Fruit fly (Drosophila melanogaster) whole organism, embryonic: Measurements from ENCODE around the gene Ddc.

Experiments used
- Asciz ChIP-seq: fragments of 200-800 bp; sonication (Bioruptor generic); optimal IDR thresholded peaks from 2 replicates; lab custom pipeline; 2017; ENCODE audit warnings: missing biosample characterization, mild to moderate bottlenecking, missing genetic modification characterization, missing genetic modification reagents
- Atf6 ChIP-seq: fragments of 200-800 bp; sonication (Bioruptor generic); IDR thresholded peaks from 2 replicates; pipeline ENCODE4 v1.3.6; 2022; ENCODE audit warnings: missing biosample characterization, missing genetic modification characterization
- B-H2 ChIP-seq: fragments of 200-800 bp; sonication (Bioruptor generic); optimal IDR thresholded peaks from 2 replicates; lab custom pipeline; 2018; ENCODE audit warnings: missing biosample characterization, mild to moderate bottlenecking, missing genetic modification characterization
- Bgb ChIP-seq: fragments of 200-800 bp; sonication (Bioruptor generic); IDR thresholded peaks from 2 replicates; pipeline ENCODE4 v1.3.6; 2022; ENCODE audit warnings: missing biosample characterization, missing genetic modification characterization; ENCODE audit not compliant: partially characterized antibody
- CG10267 ChIP-seq: fragments of 200-800 bp; sonication (Bioruptor generic); optimal IDR thresholded peaks from 2 replicates; lab custom pipeline; 2018; ENCODE audit warnings: missing biosample characterization, mild to moderate bottlenecking, missing genetic modification characterization, moderate library complexity
- CG11093 ChIP-seq: fragments of 200-800 bp; sonication (Bioruptor generic); IDR thresholded peaks from 3 replicates; pipeline ENCODE4 v1.3.6; 2022; ENCODE audit warnings: missing biosample characterization, missing genetic modification characterization
- CG11504 ChIP-seq: fragments of 200-800 bp; sonication (Bioruptor generic); optimal IDR thresholded peaks from 3 replicates; lab custom pipeline; 2019; ENCODE audit warnings: missing biosample characterization, mild to moderate bottlenecking, missing genetic modification characterization, moderate library complexity
- CG12104 ChIP-seq: fragments of 200-800 bp; sonication (Bioruptor generic); optimal IDR thresholded peaks from 3 replicates; lab custom pipeline; 2016; ENCODE audit warnings: missing biosample characterization, missing genetic modification characterization
- CG13287 ChIP-seq: fragments of 200-800 bp; sonication (Bioruptor generic); IDR thresholded peaks from 2 replicates; pipeline ENCODE4 v1.3.6; 2022; ENCODE audit warnings: missing biosample characterization, missing genetic modification characterization; ENCODE audit not compliant: partially characterized antibody
- CG15269 ChIP-seq: fragments of 200-800 bp; sonication (Bioruptor generic); optimal IDR thresholded peaks from 2 replicates; lab custom pipeline; 2018; ENCODE audit warnings: missing biosample characterization, mild to moderate bottlenecking, missing genetic modification characterization, moderate library complexity
- CG1647 ChIP-seq: fragments of 200-800 bp; sonication (Bioruptor generic); optimal IDR thresholded peaks from 3 replicates; lab custom pipeline; 2016; ENCODE audit warnings: missing biosample characterization, missing genetic modification characterization
- CG16815 ChIP-seq: fragments of 200-800 bp; sonication (Bioruptor generic); optimal IDR thresholded peaks from 3 replicates; lab custom pipeline; 2017; ENCODE audit warnings: missing biosample characterization, mild to moderate bottlenecking, missing genetic modification characterization
- CG18599 ChIP-seq: fragments of 200-800 bp; sonication (Bioruptor generic); optimal IDR thresholded peaks from 3 replicates; lab custom pipeline; 2017; ENCODE audit warnings: missing biosample characterization, missing genetic modification characterization, mild to moderate bottlenecking, moderate library complexity, missing genetic modification reagents
- CG18619 ChIP-seq: fragments of 200-800 bp; sonication (Bioruptor generic); optimal IDR thresholded peaks from 3 replicates; lab custom pipeline; 2017; ENCODE audit warnings: missing biosample characterization, mild to moderate bottlenecking, missing genetic modification characterization
- CG2202 ChIP-seq: fragments of 200-800 bp; sonication (Bioruptor generic); optimal IDR thresholded peaks from 2 replicates; lab custom pipeline; 2018; ENCODE audit warnings: missing biosample characterization, mild to moderate bottlenecking, missing genetic modification characterization
- CG4404 ChIP-seq: fragments of 200-800 bp; sonication (Bioruptor generic); IDR thresholded peaks from 2 replicates; pipeline ENCODE4 v1.3.6; 2022; ENCODE audit warnings: missing biosample characterization, missing genetic modification characterization
- CG6813 ChIP-seq: fragments of 200-800 bp; sonication (Bioruptor generic); optimal IDR thresholded peaks from 2 replicates; lab custom pipeline; 2017; ENCODE audit warnings: missing biosample characterization, missing genetic modification characterization, mild to moderate bottlenecking, moderate library complexity, missing genetic modification reagents
- CG7271 ChIP-seq: fragments of 200-800 bp; sonication (Bioruptor generic); optimal IDR thresholded peaks from 2 replicates; lab custom pipeline; 2018; ENCODE audit warnings: missing biosample characterization, mild to moderate bottlenecking, missing genetic modification characterization, moderate library complexity
- CG9817 ChIP-seq: fragments of 200-800 bp; sonication (Bioruptor generic); optimal IDR thresholded peaks from 2 replicates; lab custom pipeline; 2018; ENCODE audit warnings: missing biosample characterization, mild to moderate bottlenecking, missing genetic modification characterization, moderate library complexity
- Deaf1 ChIP-seq: fragments of 200-800 bp; optimal IDR thresholded peaks from 3 replicates; lab custom pipeline; 2019; ENCODE audit warnings: missing biosample characterization, mild to moderate bottlenecking, missing genetic modification characterization, moderate library complexity
- Dek ChIP-seq: fragments of 200-800 bp; sonication (Bioruptor generic); optimal IDR thresholded peaks from 3 replicates; lab custom pipeline; 2019; ENCODE audit warnings: missing biosample characterization, mild to moderate bottlenecking, missing genetic modification characterization, moderate library complexity
- Dip3 ChIP-seq: fragments of 200-800 bp; sonication (Bioruptor generic); optimal IDR thresholded peaks from 3 replicates; lab custom pipeline; 2016; ENCODE audit warnings: missing biosample characterization, missing genetic modification characterization
- HLH4C ChIP-seq: fragments of 200-800 bp; sonication (Bioruptor generic); IDR thresholded peaks from 3 replicates; pipeline ENCODE4 v1.3.6; 2022; ENCODE audit warnings: missing biosample characterization, missing genetic modification characterization; ENCODE audit not compliant: partially characterized antibody
- HLH54F ChIP-seq: fragments of 200-800 bp; sonication (Bioruptor generic); optimal IDR thresholded peaks from 3 replicates; lab custom pipeline; 2016; ENCODE audit warnings: missing biosample characterization, missing genetic modification characterization
- Jarid2 ChIP-seq: fragments of 200-800 bp; sonication (Bioruptor generic); optimal IDR thresholded peaks from 3 replicates; lab custom pipeline; 2017; ENCODE audit warnings: mild to moderate bottlenecking, missing biosample characterization, missing genetic modification reagents, missing genetic modification characterization
- Lhr ChIP-seq: fragments of 200-800 bp; sonication (Bioruptor generic); optimal IDR thresholded peaks from 3 replicates; lab custom pipeline; 2017; ENCODE audit warnings: mild to moderate bottlenecking, missing biosample characterization, missing genetic modification reagents, missing genetic modification characterization
- MTF-1 ChIP-seq: fragments of 200-800 bp; sonication (Bioruptor generic); optimal IDR thresholded peaks from 2 replicates; lab custom pipeline; 2018; ENCODE audit warnings: missing biosample characterization, mild to moderate bottlenecking, missing genetic modification characterization, borderline replicate concordance
- NK7.1 ChIP-seq: fragments of 200-800 bp; sonication (Bioruptor generic); optimal IDR thresholded peaks from 3 replicates; lab custom pipeline; 2016; ENCODE audit warnings: missing biosample characterization, missing genetic modification characterization
- PHDP ChIP-seq: fragments of 200-800 bp; sonication (Bioruptor generic); optimal IDR thresholded peaks from 3 replicates; lab custom pipeline; 2018; ENCODE audit warnings: missing biosample characterization, mild to moderate bottlenecking, missing genetic modification characterization, moderate library complexity
- Pdp1 ChIP-seq, 2 experiments: fragments of 200-800 bp; sonication (Bioruptor generic); optimal IDR thresholded peaks; 3 replicates each; lab custom pipeline; 2016; ENCODE audit warnings: missing biosample characterization in 2 of 2, missing genetic modification characterization in 2 of 2, mild to moderate bottlenecking in 1 of 2, moderate library complexity in 1 of 2
- Spps ChIP-seq: fragments of 200-800 bp; sonication (Bioruptor generic); optimal IDR thresholded peaks from 2 replicates; lab custom pipeline; 2018; ENCODE audit warnings: missing biosample characterization, mild to moderate bottlenecking, missing genetic modification characterization
- Trl ChIP-seq, 3 experiments: fragments of >200 bp in 2 of 3; fragments of 200-800 bp in 1 of 3; sonication (Bioruptor generic) in 1 of 3; optimal IDR thresholded peaks; 2 replicates in 1 of 3; 3 replicates in 2 of 3; lab custom pipeline; 2016 to 2017; ENCODE audit warnings: missing biosample characterization in 1 of 3, missing genetic modification characterization in 1 of 3
- Xbp1 ChIP-seq: fragments of 200-800 bp; sonication (Bioruptor generic); optimal IDR thresholded peaks from 3 replicates; lab custom pipeline; 2016; ENCODE audit warnings: missing biosample characterization, mild to moderate bottlenecking, missing genetic modification characterization
- YL-1 ChIP-seq: fragments of 200-800 bp; sonication (Bioruptor generic); optimal IDR thresholded peaks from 3 replicates; lab custom pipeline; 2017; ENCODE audit warnings: missing biosample characterization, mild to moderate bottlenecking, missing genetic modification characterization
- ap ChIP-seq: fragments of 200-800 bp; sonication (Bioruptor generic); IDR thresholded peaks from 2 replicates; pipeline ENCODE4 v1.3.6; 2022; ENCODE audit warnings: missing biosample characterization, missing genetic modification characterization
- dmrt99B ChIP-seq: fragments of 200-800 bp; sonication (Bioruptor generic); optimal IDR thresholded peaks from 2 replicates; lab custom pipeline; 2018; ENCODE audit warnings: missing biosample characterization, mild to moderate bottlenecking, missing genetic modification characterization, moderate library complexity
- dysf ChIP-seq: fragments of 200-800 bp; sonication (Bioruptor generic); IDR thresholded peaks from 3 replicates; pipeline ENCODE4 v1.3.6; 2022; ENCODE audit warnings: missing biosample characterization, missing genetic modification characterization
- esg ChIP-seq: fragments of 200-800 bp; sonication (Bioruptor generic); conservative IDR thresholded peaks from 2 replicates; pipeline ENCODE4 v1.3.6; 2022; ENCODE audit warnings: missing biosample characterization, missing genetic modification characterization
- eve ChIP-seq, 2 experiments: fragments of >200 bp; optimal IDR thresholded peaks; 2 replicates each; lab custom pipeline; 2017; ENCODE audit warnings: missing biosample characterization in 2 of 2, missing genetic modification characterization in 2 of 2
- ftz-f1 ChIP-seq: fragments of 200-800 bp; sonication (Bioruptor generic); optimal IDR thresholded peaks from 2 replicates; lab custom pipeline; 2016; ENCODE audit warnings: missing biosample characterization, missing genetic modification characterization
- gce ChIP-seq: fragments of 200-800 bp; sonication (Bioruptor generic); IDR thresholded peaks from 3 replicates; pipeline ENCODE4 v1.3.6; 2022; ENCODE audit warnings: missing biosample characterization, missing genetic modification characterization
- gcm ChIP-seq: fragments of 200-800 bp; sonication (Bioruptor generic); optimal IDR thresholded peaks from 2 replicates; lab custom pipeline; 2019; ENCODE audit warnings: missing biosample characterization, mild to moderate bottlenecking, missing genetic modification characterization, moderate library complexity
- oc ChIP-seq: fragments of 200-800 bp; sonication (Bioruptor generic); optimal IDR thresholded peaks from 2 replicates; lab custom pipeline; 2018; ENCODE audit warnings: missing biosample characterization, mild to moderate bottlenecking, missing genetic modification characterization, moderate library complexity
- phol ChIP-seq: fragments of 200-800 bp; sonication (Bioruptor generic); optimal IDR thresholded peaks from 3 replicates; lab custom pipeline; 2018; ENCODE audit warnings: missing biosample characterization, mild to moderate bottlenecking, missing genetic modification characterization, moderate library complexity
- slbo ChIP-seq: fragments of 200-800 bp; sonication (Bioruptor generic); IDR thresholded peaks from 2 replicates; pipeline ENCODE4 v1.3.6; 2022; ENCODE audit warnings: missing biosample characterization, missing genetic modification characterization
- unpg ChIP-seq: fragments of 200-800 bp; sonication (Bioruptor generic); optimal IDR thresholded peaks from 3 replicates; lab custom pipeline; 2018; ENCODE audit warnings: missing biosample characterization, mild to moderate bottlenecking, missing genetic modification characterization, moderate library complexity
- zen ChIP-seq: fragments of 200-800 bp; sonication (Bioruptor generic); optimal IDR thresholded peaks from 3 replicates; lab custom pipeline; 2018; ENCODE audit warnings: missing biosample characterization, mild to moderate bottlenecking, missing genetic modification characterization, moderate library complexity
- zen2 ChIP-seq: fragments of 200-800 bp; sonication (Bioruptor generic); IDR thresholded peaks from 3 replicates; pipeline ENCODE4 v1.3.6; 2022; ENCODE audit warnings: missing biosample characterization, missing genetic modification characterization; ENCODE audit not compliant: partially characterized antibody

The Ddc gene

DNA sequence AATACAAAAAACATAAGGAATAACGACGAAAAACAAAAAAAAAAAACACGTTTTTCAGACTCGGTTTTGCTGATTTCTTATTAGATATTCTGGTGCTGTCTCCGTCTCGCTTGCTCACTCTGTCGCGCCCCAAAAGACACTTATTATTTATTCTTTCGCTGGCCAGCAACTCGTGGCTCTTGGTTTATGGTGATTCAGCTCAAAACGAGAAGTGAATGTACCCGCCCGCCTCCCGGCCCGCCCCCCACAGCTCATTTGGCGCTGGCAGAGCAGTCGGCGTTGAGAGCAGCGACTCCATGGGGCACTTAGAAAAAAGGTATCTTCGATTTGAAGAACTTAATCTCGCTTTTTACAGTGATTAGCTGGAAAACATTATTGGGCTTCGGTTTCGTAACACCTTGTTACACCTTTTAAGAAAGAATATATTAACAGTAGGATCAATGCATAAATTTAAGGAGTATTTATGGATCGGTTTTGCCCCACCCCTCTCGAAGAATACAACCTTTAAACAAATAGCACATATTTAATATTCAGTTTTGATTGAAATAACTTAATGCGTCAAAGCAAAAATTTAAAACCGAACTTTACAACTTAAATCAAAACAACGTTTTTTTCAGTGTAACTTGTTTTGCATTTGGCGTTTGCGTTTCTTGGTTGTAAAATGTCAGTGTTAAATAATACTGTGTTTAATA lies 21.5 kb upstream of the Ddc start (continued):
- TF ChIP-seq CG1647 (GFP tag; lab: Kevin White, UChicago) (peak; percentile 68), CG6813 (GFP tag; lab: Kevin White, UChicago) (no peak), B-H2 (GFP tag; lab: Kevin White, UChicago) (no peak), ap (no peak), ftz-f1 (GFP tag; lab: Kevin White, UChicago) (no peak), Bgb (GFP tag; lab: Robert Waterston, UW) (no peak), Asciz (GFP tag; lab: Kevin White, UChicago) (peak; percentile 65), NK7.1 (peak; percentile 55), CG10267 (tag; lab: Kevin White, UChicago) (peak; percentile 68), gcm (peak; percentile 67), MTF-1 (GFP tag; lab: Kevin White, UChicago) (no peak), gce (GFP tag; lab: Robert Waterston, UW) (no peak), Jarid2 (GFP tag; lab: Kevin White, UChicago) (peak; percentile 40), Atf6 (GFP tag; lab: Robert Waterston, UW) (peak; percentile 72), YL-1 (GFP tag; lab: Kevin White, UChicago) (peak; percentile 7), zen2 (GFP tag; lab: Robert Waterston, UW) (no peak), Spps (tag; lab: Kevin White, UChicago) (peak; percentile 65), Xbp1 (GFP tag; lab: Kevin White, UChicago) (peak; percentile 73), CG12104 (peak; percentile 77), CG2202 (tag; lab: Kevin White, UChicago) (peak; percentile 73)

DNA sequence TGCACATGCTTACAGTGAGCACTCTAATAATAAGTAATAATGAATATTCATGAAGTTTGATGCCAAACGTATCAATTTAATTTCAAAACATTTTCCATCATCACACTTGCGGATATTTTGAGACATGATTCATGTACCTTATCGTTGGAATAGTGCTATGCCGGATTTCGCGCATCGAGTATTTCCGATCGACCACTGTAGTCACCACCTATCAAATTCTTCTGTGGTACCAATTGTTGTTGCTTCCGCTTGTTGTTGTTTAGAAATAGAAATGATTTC lies 20.8 kb upstream of the Ddc start:
- peak; percentile 44 for TF ChIP-seq CG16815
- peak; percentile 31 for TF ChIP-seq unpg (GFP tag; lab: Kevin White, UChicago)
- no peak for TF ChIP-seq CG7271 (tag; lab: Kevin White, UChicago)
- TF ChIP-seq eve (GFP tag; optimal IDR thresholded peaks at IDR 0.05; lab: Kevin White, UChicago), result peak in 1 of 2 experiments; percentile 47
- TF ChIP-seq CG11504, result peak; percentile 57
- peak; percentile 26 for TF ChIP-seq PHDP (tag; lab: Kevin White, UChicago)
- TF ChIP-seq Deaf1 (tag; lab: Kevin White, UChicago), result no peak
- peak; percentile 68 for TF ChIP-seq CG18599 (GFP tag; lab: Kevin White, UChicago)
- peak; percentile 42 for TF ChIP-seq Dip3 (GFP tag; lab: Kevin White, UChicago)
- TF ChIP-seq CG13287 (GFP tag; lab: Robert Waterston, UW), result no peak
- no peak for TF ChIP-seq oc (tag; lab: Kevin White, UChicago)
- peak; percentile 40 for TF ChIP-seq CG18619
- TF ChIP-seq CG15269 (tag; lab: Kevin White, UChicago), result peak; percentile 1
- TF ChIP-seq Lhr (GFP tag; lab: Kevin White, UChicago), result no peak
- peak; percentile 13 for TF ChIP-seq phol
- TF ChIP-seq CG4404 (GFP tag; lab: Robert Waterston, UW), result peak; percentile 54
- peak; percentile 9 for TF ChIP-seq Dek (tag; lab: Kevin White, UChicago)
- peak in 1 of 2 experiments; percentile 39 for TF ChIP-seq Pdp1 (GFP tag; optimal IDR thresholded peaks at IDR 0.05; lab: Kevin White, UChicago)
- peak; percentile 30 for TF ChIP-seq CG9817 (tag; lab: Kevin White, UChicago)
- TF ChIP-seq CG11093 (GFP tag; lab: Robert Waterston, UW), result 0 out of 3 replicates have a peak, but pooled peaks have one; percentile 22
- TF ChIP-seq dmrt99B (tag; lab: Kevin White, UChicago), result peak; percentile 19
- TF ChIP-seq dysf (GFP tag; lab: Robert Waterston, UW), result peak; percentile 53
- TF ChIP-seq HLH54F (GFP tag; lab: Kevin White, UChicago), result peak; percentile 29
- TF ChIP-seq Trl (optimal IDR thresholded peaks at IDR 0.05; lab: Kevin White, UChicago), result no peak
- no peak for TF ChIP-seq Trl (GFP tag; optimal IDR thresholded peaks at IDR 0.05; lab: Kevin White, UChicago)
- TF ChIP-seq zen (tag; lab: Kevin White, UChicago), result no peak
- TF ChIP-seq slbo (GFP tag; lab: Robert Waterston, UW), result peak; percentile 72
- TF ChIP-seq esg (GFP tag; lab: Robert Waterston, UW), result peak; percentile 27; the same call in 1 of the 2 replicates
- no peak for TF ChIP-seq HLH4C (GFP tag; lab: Robert Waterston, UW)
